Fruit fly (Drosophila melanogaster) whole organism, embryonic: ENCODE data around the gene CG2006.

Experiments
- C15 ChIP-seq: fragments of 200-800 bp; sonication (Bioruptor generic); IDR thresholded peaks from 3 replicates; pipeline ENCODE4 v1.3.6; 2022; ENCODE audit warnings: missing biosample characterization, missing genetic modification characterization
- CG10543 ChIP-seq: fragments of 200-800 bp; sonication (Bioruptor generic); optimal IDR thresholded peaks from 3 replicates; lab custom pipeline; 2017; ENCODE audit warnings: missing biosample characterization, mild to moderate bottlenecking, missing genetic modification characterization, moderate library complexity
- CG10654 ChIP-seq: fragments of 200-800 bp; sonication (Bioruptor generic); optimal IDR thresholded peaks from 2 replicates; lab custom pipeline; 2016; ENCODE audit warnings: missing biosample characterization, missing genetic modification characterization
- CG10979 ChIP-seq: fragments of 200-800 bp; sonication (Bioruptor generic); optimal IDR thresholded peaks from 2 replicates; lab custom pipeline; 2018; ENCODE audit warnings: missing biosample characterization, mild to moderate bottlenecking, missing genetic modification characterization, moderate library complexity
- CG11456 ChIP-seq: fragments of 200-800 bp; sonication (Bioruptor generic); IDR thresholded peaks from 3 replicates; pipeline ENCODE4 v1.3.6; 2022; ENCODE audit warnings: missing biosample characterization, missing genetic modification characterization
- CG12071 ChIP-seq: fragments of 200-800 bp; sonication (Bioruptor generic); optimal IDR thresholded peaks from 3 replicates; lab custom pipeline; 2018; ENCODE audit warnings: missing biosample characterization, mild to moderate bottlenecking, missing genetic modification characterization
- CG12744 ChIP-seq: fragments of 200-800 bp; sonication (Bioruptor generic); optimal IDR thresholded peaks from 2 replicates; lab custom pipeline; 2016; ENCODE audit warnings: missing biosample characterization, missing genetic modification characterization
- CG13424 ChIP-seq: fragments of 200-800 bp; sonication (Bioruptor generic); optimal IDR thresholded peaks from 2 replicates; lab custom pipeline; 2019; ENCODE audit warnings: missing biosample characterization, mild to moderate bottlenecking, missing genetic modification characterization, moderate library complexity
- CG15601 ChIP-seq: fragments of 200-800 bp; sonication (Bioruptor generic); optimal IDR thresholded peaks from 3 replicates; lab custom pipeline; 2019; ENCODE audit warnings: missing biosample characterization, mild to moderate bottlenecking, missing genetic modification characterization, moderate library complexity
- CG1603 ChIP-seq: fragments of 200-800 bp; sonication (Bioruptor generic); optimal IDR thresholded peaks from 2 replicates; lab custom pipeline; 2019; ENCODE audit warnings: missing biosample characterization, mild to moderate bottlenecking, missing genetic modification characterization, moderate library complexity
- CG17361 ChIP-seq: fragments of 200-800 bp; sonication (Bioruptor generic); IDR thresholded peaks from 3 replicates; pipeline ENCODE4 v1.3.6; 2022; ENCODE audit warnings: missing biosample characterization, missing genetic modification characterization
- CG2199 ChIP-seq: fragments of 200-800 bp; sonication (Bioruptor generic); IDR thresholded peaks from 3 replicates; pipeline ENCODE4 v1.3.6; 2022; ENCODE audit warnings: missing biosample characterization, missing genetic modification characterization
- CG31441 ChIP-seq: fragments of 200-800 bp; sonication (Bioruptor generic); IDR thresholded peaks from 2 replicates; pipeline ENCODE4 v1.3.6; 2022; ENCODE audit warnings: missing biosample characterization, missing genetic modification characterization
- CG3163 ChIP-seq: fragments of 200-800 bp; sonication (Bioruptor generic); optimal IDR thresholded peaks from 3 replicates; lab custom pipeline; 2016; ENCODE audit warnings: missing biosample characterization, missing genetic modification characterization
- CG4617 ChIP-seq: fragments of 200-800 bp; sonication (Bioruptor generic); optimal IDR thresholded peaks from 3 replicates; lab custom pipeline; 2016; ENCODE audit warnings: missing biosample characterization, missing genetic modification characterization, borderline replicate concordance
- CG4854 ChIP-seq: fragments of 200-800 bp; sonication (Bioruptor generic); optimal IDR thresholded peaks from 2 replicates; lab custom pipeline; 2016; ENCODE audit warnings: missing biosample characterization, missing genetic modification characterization, inconsistent platforms
- CG6272 ChIP-seq: fragments of 200-800 bp; sonication (Bioruptor generic); IDR thresholded peaks from 2 replicates; pipeline ENCODE4 v1.3.6; 2022; ENCODE audit warnings: missing biosample characterization, missing genetic modification characterization
- CG7556 ChIP-seq: fragments of 200-800 bp; sonication (Bioruptor generic); optimal IDR thresholded peaks from 2 replicates; lab custom pipeline; 2017; ENCODE audit warnings: missing biosample characterization, mild to moderate bottlenecking, missing genetic modification characterization
- CG8089 ChIP-seq: fragments of 200-800 bp; sonication (Bioruptor generic); optimal IDR thresholded peaks from 3 replicates; lab custom pipeline; 2016; ENCODE audit warnings: missing biosample characterization, missing genetic modification characterization
- CG9932 ChIP-seq: fragments of 200-800 bp; sonication (Bioruptor generic); IDR thresholded peaks from 2 replicates; pipeline ENCODE4 v1.3.6; 2022; ENCODE audit warnings: missing biosample characterization, missing genetic modification characterization
- CHES-1-like ChIP-seq: fragments of 200-800 bp; sonication (Bioruptor generic); optimal IDR thresholded peaks from 2 replicates; lab custom pipeline; 2016; ENCODE audit warnings: missing biosample characterization, missing genetic modification characterization
- D ChIP-seq, 2 experiments: fragments of 200-800 bp in 1 of 2; fragments of >200 bp in 1 of 2; sonication (Bioruptor generic) in 1 of 2; optimal IDR thresholded peaks; 2 replicates in 1 of 2; 3 replicates in 1 of 2; lab custom pipeline; 2017; ENCODE audit warnings: mild to moderate bottlenecking in 1 of 2, missing biosample characterization in 1 of 2, missing genetic modification characterization in 1 of 2, missing genetic modification reagents in 1 of 2
- Dp ChIP-seq: fragments of 200-800 bp; sonication (Bioruptor generic); optimal IDR thresholded peaks from 2 replicates; lab custom pipeline; 2018; ENCODE audit warnings: missing biosample characterization, mild to moderate bottlenecking, missing genetic modification characterization, moderate library complexity
- Eip74EF ChIP-seq, 2 experiments: fragments of 200-800 bp in 1 of 2; fragments of >200 bp in 1 of 2; sonication (Bioruptor generic) in 1 of 2; optimal IDR thresholded peaks; 2 replicates each; lab custom pipeline; 2017 to 2019; ENCODE audit warnings: missing biosample characterization in 2 of 2, missing genetic modification characterization in 2 of 2, mild to moderate bottlenecking in 1 of 2, moderate library complexity in 1 of 2
- Elba2 ChIP-seq: fragments of 200-800 bp; sonication (Bioruptor generic); optimal IDR thresholded peaks from 3 replicates; lab custom pipeline; 2016; ENCODE audit warnings: missing biosample characterization, missing genetic modification characterization
- Ets65A ChIP-seq: fragments of 200-800 bp; sonication (Bioruptor generic); peaks from one replicate; lab custom pipeline; 2016; ENCODE audit warnings: missing biosample characterization, missing genetic modification characterization
- GATAe ChIP-seq: fragments of 200-800 bp; sonication (Bioruptor generic); conservative IDR thresholded peaks from 2 replicates; pipeline ENCODE4 v1.3.6; 2022; ENCODE audit warnings: missing biosample characterization, missing genetic modification characterization
- Nf-YC ChIP-seq: fragments of 200-800 bp; optimal IDR thresholded peaks from 3 replicates; lab custom pipeline; 2019; ENCODE audit warnings: missing biosample characterization, mild to moderate bottlenecking, missing genetic modification characterization, moderate library complexity
- bcd ChIP-seq: fragments of 200-800 bp; sonication (Bioruptor generic); optimal IDR thresholded peaks from 2 replicates; lab custom pipeline; 2017; ENCODE audit warnings: missing biosample characterization, mild to moderate bottlenecking, missing genetic modification characterization
- bsh ChIP-seq, 2 experiments: fragments of 200-800 bp; sonication (Bioruptor generic); optimal IDR thresholded peaks; 2 replicates each; lab custom pipeline; 2017 to 2018; ENCODE audit warnings: mild to moderate bottlenecking in 2 of 2, missing biosample characterization in 2 of 2, missing genetic modification characterization in 2 of 2, moderate library complexity in 1 of 2
- eve ChIP-seq, 2 experiments: fragments of >200 bp; optimal IDR thresholded peaks; 2 replicates each; lab custom pipeline; 2017; ENCODE audit warnings: missing biosample characterization in 2 of 2, missing genetic modification characterization in 2 of 2
- fd96Cb ChIP-seq: fragments of 200-800 bp; sonication (Bioruptor generic); optimal IDR thresholded peaks from 2 replicates; lab custom pipeline; 2018; ENCODE audit warnings: missing biosample characterization, mild to moderate bottlenecking, missing genetic modification characterization, moderate library complexity
- gro ChIP-seq: fragments of 200-800 bp; sonication (Bioruptor generic); optimal IDR thresholded peaks from 2 replicates; lab custom pipeline; 2016; ENCODE audit warnings: missing biosample characterization, missing genetic modification characterization
- insv ChIP-seq, 2 experiments: fragments of 200-800 bp; sonication (Bioruptor generic); optimal IDR thresholded peaks; 3 replicates each; lab custom pipeline; 2016 to 2018; ENCODE audit warnings: missing biosample characterization in 2 of 2, missing genetic modification characterization in 2 of 2
- kay ChIP-seq: fragments of 200-800 bp; sonication (Bioruptor generic); optimal IDR thresholded peaks from 2 replicates; lab custom pipeline; 2016; ENCODE audit warnings: missing biosample characterization, missing genetic modification characterization
- nau ChIP-seq: fragments of 200-800 bp; sonication (Bioruptor generic); optimal IDR thresholded peaks from 3 replicates; lab custom pipeline; 2017; ENCODE audit warnings: missing biosample characterization, mild to moderate bottlenecking, missing genetic modification characterization, missing genetic modification reagents
- nom ChIP-seq: fragments of 200-800 bp; sonication (Bioruptor generic); optimal IDR thresholded peaks from 2 replicates; lab custom pipeline; 2017; ENCODE audit warnings: missing biosample characterization, missing genetic modification characterization, mild to moderate bottlenecking, moderate library complexity, missing genetic modification reagents
- phol ChIP-seq: fragments of 200-800 bp; sonication (Bioruptor generic); optimal IDR thresholded peaks from 3 replicates; lab custom pipeline; 2018; ENCODE audit warnings: missing biosample characterization, mild to moderate bottlenecking, missing genetic modification characterization, moderate library complexity
- pros ChIP-seq: fragments of 200-800 bp; sonication (Bioruptor generic); optimal IDR thresholded peaks from 3 replicates; lab custom pipeline; 2019; ENCODE audit warnings: missing biosample characterization, mild to moderate bottlenecking, missing genetic modification characterization, moderate library complexity
- sd ChIP-seq: fragments of 200-800 bp; sonication (Bioruptor generic); optimal IDR thresholded peaks from 3 replicates; lab custom pipeline; 2018; ENCODE audit warnings: missing biosample characterization, mild to moderate bottlenecking, missing genetic modification characterization, moderate library complexity
- sens ChIP-seq: fragments of 200-800 bp; sonication (Bioruptor generic); peaks from one replicate; lab custom pipeline; 2016; ENCODE audit warnings: missing biosample characterization, missing genetic modification characterization
- slbo ChIP-seq: fragments of 200-800 bp; sonication (Bioruptor generic); IDR thresholded peaks from 2 replicates; pipeline ENCODE4 v1.3.6; 2022; ENCODE audit warnings: missing biosample characterization, missing genetic modification characterization
- tna ChIP-seq: fragments of 200-800 bp; sonication (Bioruptor generic); IDR thresholded peaks from 2 replicates; pipeline ENCODE4 v1.3.6; 2022; ENCODE audit warnings: missing biosample characterization, missing genetic modification characterization; ENCODE audit not compliant: partially characterized antibody
- trh ChIP-seq: fragments of 200-800 bp; sonication (Bioruptor generic); optimal IDR thresholded peaks from 2 replicates; lab custom pipeline; 2016; ENCODE audit warnings: missing biosample characterization, missing genetic modification characterization
- tx ChIP-seq: fragments of 200-800 bp; sonication (Bioruptor generic); optimal IDR thresholded peaks from 2 replicates; lab custom pipeline; 2016; ENCODE audit warnings: missing biosample characterization, missing genetic modification characterization
- vnd ChIP-seq: fragments of 200-800 bp; sonication (Bioruptor generic); IDR thresholded peaks from 3 replicates; pipeline ENCODE4 v1.3.6; 2022; ENCODE audit warnings: missing biosample characterization, missing genetic modification characterization; ENCODE audit not compliant: partially characterized antibody
- z ChIP-seq: fragments of 200-800 bp; sonication (Bioruptor generic); IDR thresholded peaks from 3 replicates; pipeline ENCODE4 v1.3.6; 2022; ENCODE audit warnings: missing biosample characterization, missing genetic modification characterization
- zf30C ChIP-seq: fragments of 200-800 bp; sonication (Bioruptor generic); optimal IDR thresholded peaks from 3 replicates; lab custom pipeline; 2018; ENCODE audit warnings: missing biosample characterization, mild to moderate bottlenecking, missing genetic modification characterization

CG2006 gene

DNA sequence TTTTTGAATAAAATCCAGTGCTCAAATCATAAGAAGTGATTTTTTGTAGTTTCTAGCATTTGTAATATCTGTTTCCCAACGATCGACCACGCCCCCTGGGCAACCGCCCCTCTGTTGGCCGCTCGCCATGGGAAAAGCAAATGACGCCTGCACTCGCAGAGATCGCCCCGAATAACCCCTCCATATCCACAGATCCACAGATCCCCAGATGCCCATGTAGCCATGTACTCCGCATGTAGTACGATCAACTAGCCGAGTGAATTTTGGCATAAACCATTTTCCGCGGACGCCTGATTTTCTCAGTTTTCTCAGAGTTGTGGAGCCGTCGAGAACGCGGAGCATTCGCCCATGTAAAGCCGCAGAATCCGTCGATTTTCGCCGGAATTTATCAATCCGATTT, 5.2 kb downstream of the CG2006 start, which contains the start of gene FipoQ:
Gene FipoQ, plus strand, starts transcription at position 301 of the 400 bp plus-strand sequence.
- TF ChIP-seq CG6272 (no peak), vnd (GFP tag; lab: Robert Waterston, UW) (0 out of 3 replicates have a peak, but pooled peaks have one; percentile 9), z (GFP tag; lab: Robert Waterston, UW) (0 out of 3 replicates have a peak, but pooled peaks have one; percentile 26), tna (0 out of 2 replicates have a peak, but pooled peaks have one; percentile 39)

DNA sequence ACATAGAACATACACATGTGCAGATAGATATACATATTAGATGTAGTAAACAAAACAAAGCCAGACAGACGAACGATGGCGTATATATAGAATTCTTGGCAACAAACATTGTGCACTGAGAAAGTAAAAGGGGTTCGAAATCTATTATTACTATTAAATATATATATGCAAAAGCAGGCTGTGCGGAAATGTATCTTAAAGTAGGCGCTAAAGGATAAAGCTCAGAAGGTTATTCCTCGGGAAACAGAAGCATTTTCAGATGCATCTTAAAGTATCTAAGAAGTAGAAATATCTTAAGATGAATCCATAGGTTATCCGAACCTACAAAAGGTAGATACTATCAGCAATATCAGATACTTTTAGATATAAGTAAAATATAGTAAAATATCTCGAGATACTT, 6.5 kb downstream of the CG2006 start:
- TF ChIP-seq Eip74EF (GFP tag; optimal IDR thresholded peaks at IDR 0.05; lab: Kevin White, UChicago) (no peak), Dp (no peak), kay (no peak), gro (no peak), CG10543 (GFP tag; lab: Kevin White, UChicago) (no peak), phol (tag; lab: Kevin White, UChicago) (peak; percentile 31), CG17361 (peak; percentile 47; the same call in 1 of the 3 replicates), Ets65A (GFP tag; lab: Kevin White, UChicago) (peak; percentile 78), CG2199 (GFP tag; lab: Robert Waterston, UW) (no peak), CG3163 (no peak), D (optimal IDR thresholded peaks at IDR 0.05; lab: Kevin White, UChicago) (no peak), D (GFP tag; optimal IDR thresholded peaks at IDR 0.05; lab: Kevin White, UChicago) (peak; percentile 18), nau (no peak), fd96Cb (no peak), CHES-1-like (GFP tag; lab: Kevin White, UChicago) (no peak), Elba2 (no peak), tx (GFP tag; lab: Kevin White, UChicago) (no peak), bsh (GFP tag; optimal IDR thresholded peaks at IDR 0.05; lab: Kevin White, UChicago) (peak in 1 of 2 experiments; percentile 14), zf30C (GFP tag; lab: Kevin White, UChicago) (peak; percentile 19), CG12744 (GFP tag; lab: Kevin White, UChicago) (no peak), CG15601 (tag; lab: Kevin White, UChicago) (peak; percentile 1), sens (peak; percentile 57), bcd (GFP tag; lab: Kevin White, UChicago) (peak; percentile 20), CG31441 (GFP tag; lab: Robert Waterston, UW) (peak; percentile 59; the same call in 1 of the 2 replicates), CG4617 (GFP tag; lab: Kevin White, UChicago) (no peak), CG8089 (GFP tag; lab: Kevin White, UChicago) (no peak), CG13424 (tag; lab: Kevin White, UChicago) (peak; percentile 29), nom (GFP tag; lab: Kevin White, UChicago) (no peak), Nf-YC (tag; lab: Kevin White, UChicago) (peak; percentile 2), CG12071 (GFP tag; lab: Kevin White, UChicago) (no peak), eve (GFP tag; optimal IDR thresholded peaks at IDR 0.05; lab: Kevin White, UChicago) (no peak), GATAe (GFP tag; lab: Robert Waterston, UW) (no peak), C15 (GFP tag; lab: Robert Waterston, UW) (no peak), CG4854 (no peak), pros (GFP tag; lab: Kevin White, UChicago) (no peak), trh (GFP tag; lab: Kevin White, UChicago) (no peak), CG11456 (GFP tag; lab: Robert Waterston, UW) (no peak), CG10654 (no peak), sd (tag; lab: Kevin White, UChicago) (no peak), CG9932 (GFP tag; lab: Robert Waterston, UW) (no peak), slbo (GFP tag; lab: Robert Waterston, UW) (no peak), CG1603 (no peak), CG10979 (tag; lab: Kevin White, UChicago) (peak; percentile 2), insv (GFP tag; optimal IDR thresholded peaks at IDR 0.05; lab: Kevin White, UChicago) (no peak), CG7556 (GFP tag; lab: Kevin White, UChicago) (peak; percentile 34)
